Fruit fly (Drosophila melanogaster): ENCODE results near the gene Rpt2.
A peak's percentile ranks its signal among the peaks of the same experiment; 100 is the strongest.

Gene Rpt2

dm6 chr3R:23933684-23934575 is 2.6 kb upstream of the Rpt2 start, which contains the start of gene CG5854 (continued):
- TF ChIP-seq CG32006 (GFP tag; optimal IDR thresholded peaks at IDR 0.05) (peak; percentile 96), Lpt (GFP tag; optimal IDR thresholded peaks at IDR 0.05) (peak; percentile 91), esn (GFP tag; optimal IDR thresholded peaks at IDR 0.05) (peak; percentile 97), Eip75B (GFP tag; optimal IDR thresholded peaks at IDR 0.05) (peak; percentile 97), CG31627 (GFP tag; optimal IDR thresholded peaks at IDR 0.05) (peak; percentile 97), spab (GFP tag; optimal IDR thresholded peaks at IDR 0.05) (peak; percentile 97), CG3919 (GFP tag; optimal IDR thresholded peaks at IDR 0.05) (peak; percentile 99), dac (GFP tag; optimal IDR thresholded peaks at IDR 0.05) (peak; percentile 94), achi (GFP tag; optimal IDR thresholded peaks at IDR 0.05) (peak; percentile 98), fd85E (GFP tag; optimal IDR thresholded peaks at IDR 0.05) (no peak), CG6163 (GFP tag; IDR thresholded peaks at IDR 0.05) (peak; percentile 99), topi (GFP tag; optimal IDR thresholded peaks at IDR 0.05) (peak; percentile 96), dsx (GFP tag; optimal IDR thresholded peaks at IDR 0.05; ENCODE audit: poor library complexity, severe bottlenecking) (peak; percentile 93), CG8119 (GFP tag; IDR thresholded peaks at IDR 0.05) (peak; percentile 97), acj6 (GFP tag; optimal IDR thresholded peaks at IDR 0.05) (peak; percentile 98)

- TF ChIP-seq Gug (GFP tag; IDR thresholded peaks at IDR 0.05) (no peak), spab (GFP tag; optimal IDR thresholded peaks at IDR 0.05) (no peak), net (GFP tag; optimal IDR thresholded peaks at IDR 0.05) (no peak), CG6854 (GFP tag; optimal IDR thresholded peaks at IDR 0.05) (no peak), acj6 (GFP tag; optimal IDR thresholded peaks at IDR 0.05) (no peak), Sox15 (GFP tag; optimal IDR thresholded peaks at IDR 0.05) (no peak), CG1621 (tag; optimal IDR thresholded peaks at IDR 0.05) (no peak), achi (GFP tag; optimal IDR thresholded peaks at IDR 0.05) (no peak), ss (GFP tag; optimal IDR thresholded peaks at IDR 0.05) (no peak), Sox102F (GFP tag; optimal IDR thresholded peaks at IDR 0.05) (no peak), CG11902 (GFP tag; optimal IDR thresholded peaks at IDR 0.05) (no peak), Eip93F (GFP tag; optimal IDR thresholded peaks at IDR 0.05) (no peak), topi (GFP tag; optimal IDR thresholded peaks at IDR 0.05) (no peak)
Measured at dm6 chr3R:23933430-23933683, 2.0 kb upstream of the Rpt2 start, which contains the start of gene RpS19b. Gene RpS19b, minus strand, starts transcription at chr3R:23933530.

dm6 chr3R:23928950-23929602 is 2.3 kb downstream of the Rpt2 start, which contains the start of the genes CG43998, CG43999 and CG31142:
Gene CG43998, minus strand, starts transcription at chr3R:23929000.
Gene CG43999, minus strand, starts transcription at chr3R:23929000.
Gene CG31142, plus strand, starts transcription at chr3R:23929243.
- TF ChIP-seq ss (GFP tag; optimal IDR thresholded peaks at IDR 0.05) = no peak
- TF ChIP-seq Eip78C (GFP tag) = peak; percentile 61
- peak; percentile 38 for TF ChIP-seq esn (GFP tag; optimal IDR thresholded peaks at IDR 0.05)
- TF ChIP-seq Sox14 (GFP tag; optimal IDR thresholded peaks at IDR 0.05) = peak; percentile 23
- peak; percentile 63 for TF ChIP-seq fkh (GFP tag; optimal IDR thresholded peaks at IDR 0.05)
- TF ChIP-seq Smox (GFP tag; optimal IDR thresholded peaks at IDR 0.05) = no peak

- TF ChIP-seq esn (GFP tag; optimal IDR thresholded peaks at IDR 0.05) (peak; percentile 42), CG10631 (GFP tag; optimal IDR thresholded peaks at IDR 0.05) (no peak), Eip78C (GFP tag) (peak; percentile 65), Sox14 (GFP tag; optimal IDR thresholded peaks at IDR 0.05) (peak; percentile 20), dsx (GFP tag; optimal IDR thresholded peaks at IDR 0.05; ENCODE audit: poor library complexity, severe bottlenecking) (peak; percentile 55), lz (GFP tag; optimal IDR thresholded peaks at IDR 0.05) (peak; percentile 31), ss (GFP tag; optimal IDR thresholded peaks at IDR 0.05) (no peak), CG6276 (GFP tag; optimal IDR thresholded peaks at IDR 0.05) (no peak), fkh (GFP tag; optimal IDR thresholded peaks at IDR 0.05) (no peak)
Measured at dm6 chr3R:23927429-23927828, 3.9 kb downstream of the Rpt2 start, which contains the start of gene CG13601. Gene CG13601, minus strand, starts transcription at chr3R:23927634.
